Worm (Caenorhabditis elegans) whole organism, late embryonic: Measurements from ENCODE around the gene clec-145.

ENCODE experiments used
- C08G9.2 ChIP-seq: sonication (generic microtip); optimal IDR thresholded peaks from 2 replicates; lab custom pipeline; 2016; ENCODE audit warnings: mild to moderate bottlenecking, missing genetic modification characterization, moderate library complexity, missing compliant biosample characterization
- K02D7.2 ChIP-seq: sonication (generic microtip); optimal IDR thresholded peaks from 2 replicates; lab custom pipeline; 2017; ENCODE audit warnings: mild to moderate bottlenecking, missing genetic modification characterization, missing compliant biosample characterization
- K09A11.1 ChIP-seq: sonication (generic microtip); optimal IDR thresholded peaks from 2 replicates; lab custom pipeline; 2017; ENCODE audit warnings: antibody characterized with exemption, mild to moderate bottlenecking, missing genetic modification characterization, missing compliant biosample characterization; ENCODE audit not compliant: insufficient read depth
- ahr-1 ChIP-seq: sonication (generic microtip); optimal IDR thresholded peaks from 2 replicates; lab custom pipeline; 2016; ENCODE audit warnings: missing genetic modification characterization, missing compliant biosample characterization
- ama-1 ChIP-seq: fragments of 150-350 bp; optimal IDR thresholded peaks from 2 replicates; lab custom pipeline; 2014
- ceh-14 ChIP-seq: sonication (generic microtip); optimal IDR thresholded peaks from 2 replicates; lab custom pipeline; 2016; ENCODE audit warnings: missing genotype, missing genetic modification characterization, missing compliant biosample characterization
- ceh-19 ChIP-seq: fragments of 200-800 bp; sonication (Bioruptor generic); optimal IDR thresholded peaks from 2 replicates; lab custom pipeline; 2018; ENCODE audit warnings: mild to moderate bottlenecking, missing genetic modification characterization, missing compliant biosample characterization
- ceh-2 ChIP-seq: sonication (generic microtip); optimal IDR thresholded peaks from 2 replicates; lab custom pipeline; 2016; ENCODE audit warnings: missing genotype, missing genetic modification characterization, missing compliant biosample characterization
- ceh-31 ChIP-seq: sonication (generic microtip); optimal IDR thresholded peaks from 2 replicates; lab custom pipeline; 2016; ENCODE audit warnings: missing genetic modification characterization, missing compliant biosample characterization
- ceh-34 ChIP-seq: sonication (generic microtip); optimal IDR thresholded peaks from 2 replicates; lab custom pipeline; 2016; ENCODE audit warnings: mild to moderate bottlenecking, missing genetic modification characterization, missing compliant biosample characterization
- ceh-45 ChIP-seq: fragments of 200-800 bp; sonication (Bioruptor generic); IDR thresholded peaks from 2 replicates; pipeline ENCODE4 v1.3.6; 2022; ENCODE audit warnings: missing genetic modification reagents, missing genetic modification characterization, missing compliant biosample characterization
- ceh-48 ChIP-seq: sonication (generic microtip); optimal IDR thresholded peaks from 2 replicates; lab custom pipeline; 2016; ENCODE audit warnings: missing genetic modification characterization, inconsistent platforms, missing compliant biosample characterization
- ceh-9 ChIP-seq: sonication (generic microtip); optimal IDR thresholded peaks from 2 replicates; lab custom pipeline; 2016; ENCODE audit warnings: mild to moderate bottlenecking, missing genetic modification characterization, inconsistent platforms, missing compliant biosample characterization
- dve-1 ChIP-seq: sonication (generic microtip); optimal IDR thresholded peaks from 2 replicates; lab custom pipeline; 2017; ENCODE audit warnings: antibody characterized with exemption, mild to moderate bottlenecking, missing genetic modification characterization, missing compliant biosample characterization
- ets-4 ChIP-seq: sonication (generic microtip); optimal IDR thresholded peaks from 2 replicates; lab custom pipeline; 2016; ENCODE audit warnings: missing genetic modification characterization, missing compliant biosample characterization
- fax-1 ChIP-seq: sonication (generic microtip); optimal IDR thresholded peaks from 2 replicates; lab custom pipeline; 2016; ENCODE audit warnings: missing genotype, missing genetic modification characterization, missing compliant biosample characterization
- hlh-30 ChIP-seq: sonication (generic microtip); optimal IDR thresholded peaks from 2 replicates; lab custom pipeline; 2017; ENCODE audit warnings: antibody characterized with exemption, missing genetic modification characterization, missing compliant biosample characterization; ENCODE audit not compliant: insufficient read depth
- hlh-6 ChIP-seq: sonication (generic microtip); optimal IDR thresholded peaks from 2 replicates; lab custom pipeline; 2016; ENCODE audit warnings: missing genotype, missing genetic modification characterization, missing compliant biosample characterization
- hlh-8 ChIP-seq: sonication (generic microtip); optimal IDR thresholded peaks from 2 replicates; lab custom pipeline; 2016; ENCODE audit warnings: missing genotype, missing genetic modification characterization, missing compliant biosample characterization
- madf-2 ChIP-seq: sonication (generic microtip); optimal IDR thresholded peaks from 2 replicates; lab custom pipeline; 2017; ENCODE audit warnings: missing genetic modification characterization, missing compliant biosample characterization
- mec-3 ChIP-seq: sonication (generic microtip); optimal IDR thresholded peaks from 2 replicates; lab custom pipeline; 2016; ENCODE audit warnings: borderline replicate concordance, missing genetic modification characterization, missing compliant biosample characterization
- odd-2 ChIP-seq: sonication (generic microtip); optimal IDR thresholded peaks from 2 replicates; lab custom pipeline; 2017; ENCODE audit warnings: antibody characterized with exemption, mild to moderate bottlenecking, missing genetic modification characterization, missing compliant biosample characterization
- pax-1 ChIP-seq: fragments of 150-350 bp; optimal IDR thresholded peaks from 2 replicates; lab custom pipeline; 2014; ENCODE audit warnings: missing biosample characterization, missing genetic modification characterization
- pha-2 ChIP-seq: sonication (generic microtip); optimal IDR thresholded peaks from 2 replicates; lab custom pipeline; 2017; ENCODE audit warnings: mild to moderate bottlenecking, missing genetic modification characterization, missing compliant biosample characterization
- pha-4 ChIP-seq: fragments of 150-350 bp; optimal IDR thresholded peaks from 2 replicates; lab custom pipeline; 2018; ENCODE audit warnings: missing biosample characterization, missing genetic modification reagents, missing genetic modification characterization
- rnt-1 ChIP-seq: sonication (generic microtip); optimal IDR thresholded peaks from 2 replicates; lab custom pipeline; 2016; ENCODE audit warnings: missing genetic modification characterization, missing compliant biosample characterization
- sdc-2 ChIP-seq: sonication (generic microtip); optimal IDR thresholded peaks from 2 replicates; lab custom pipeline; 2016; ENCODE audit warnings: missing genotype, missing genetic modification characterization, missing compliant biosample characterization
- sox-2 ChIP-seq: fragments of 200-800 bp; sonication (Bioruptor generic); IDR thresholded peaks from 2 replicates; pipeline ENCODE4 v1.3.6; 2022; ENCODE audit warnings: missing genetic modification reagents, missing genetic modification characterization, missing compliant biosample characterization
- syd-9 ChIP-seq: sonication (generic microtip); optimal IDR thresholded peaks from 2 replicates; lab custom pipeline; 2016; ENCODE audit warnings: mild to moderate bottlenecking, missing genetic modification characterization, moderate library complexity, missing compliant biosample characterization
- tbx-2 ChIP-seq: sonication (generic microtip); optimal IDR thresholded peaks from 2 replicates; lab custom pipeline; 2016; ENCODE audit warnings: missing genetic modification characterization, missing compliant biosample characterization
- unc-3 ChIP-seq, 2 experiments: fragments of 200-800 bp in 1 of 2; sonication (Bioruptor generic) in 1 of 2; sonication (generic microtip) in 1 of 2; conservative IDR thresholded peaks in 1 of 2; optimal IDR thresholded peaks in 1 of 2; 2 replicates each; pipeline versions ENCODE4 v1.3.6 to Lab custom; 2016 to 2022; ENCODE audit warnings: missing compliant biosample characterization in 2 of 2, missing genetic modification characterization in 2 of 2, missing genetic modification reagents in 1 of 2
- unc-42 ChIP-seq: sonication (generic microtip); optimal IDR thresholded peaks from 2 replicates; lab custom pipeline; 2016; ENCODE audit warnings: missing genotype, missing genetic modification characterization, missing compliant biosample characterization
- unc-55 ChIP-seq: sonication (generic microtip); optimal IDR thresholded peaks from 2 replicates; lab custom pipeline; 2017; ENCODE audit warnings: missing biosample characterization, missing genetic modification reagents, missing genetic modification characterization
- unc-86 ChIP-seq: sonication (generic microtip); optimal IDR thresholded peaks from 2 replicates; lab custom pipeline; 2016; ENCODE audit warnings: missing genetic modification characterization, missing compliant biosample characterization
- zip-5 ChIP-seq: sonication (generic microtip); optimal IDR thresholded peaks from 2 replicates; lab custom pipeline; 2016; ENCODE audit warnings: missing genetic modification characterization, missing compliant biosample characterization
- ztf-16 ChIP-seq: sonication (generic microtip); optimal IDR thresholded peaks from 2 replicates; lab custom pipeline; 2017; ENCODE audit warnings: missing genetic modification characterization, missing compliant biosample characterization

clec-145 gene

ce11 chrII:13627001-13627400 lies 36.6 kb upstream of the clec-145 start, which contains the start of gene gst-19:
Gene gst-19, minus strand, starts transcription at chrII:13627145.
- TF ChIP-seq ztf-16 (tag; lab: Kevin White, UChicago) (no peak), dve-1 (tag; lab: Kevin White, UChicago) (no peak), hlh-8 (tag; lab: Kevin White, UChicago) (no peak), ahr-1 (tag; lab: Kevin White, UChicago) (no peak), syd-9 (tag; lab: Kevin White, UChicago) (no peak), tbx-2 (tag; lab: Kevin White, UChicago) (no peak), ceh-31 (no peak), ama-1 (no peak), ceh-9 (tag; lab: Kevin White, UChicago) (no peak), ceh-34 (no peak)

DNA sequence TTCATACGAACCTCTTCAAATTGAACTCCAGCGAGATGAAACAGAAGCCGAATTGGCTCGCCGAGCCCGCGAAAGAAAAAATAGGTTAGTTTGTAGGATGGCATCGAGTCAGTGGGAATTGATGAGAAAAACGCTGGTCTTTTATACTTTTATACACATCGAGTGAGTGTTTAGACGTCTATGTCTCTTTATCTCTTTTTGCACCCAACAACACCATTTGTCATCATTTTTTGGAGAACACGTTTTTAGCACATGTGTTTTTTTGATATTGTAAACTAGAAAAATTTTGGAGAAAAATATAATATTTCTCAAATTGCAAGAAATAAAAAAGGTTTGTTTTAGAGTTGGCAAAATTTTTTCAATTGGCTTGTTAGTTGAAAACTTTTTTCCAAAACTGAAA lies 34.0 kb upstream of the clec-145 start, which contains the start of gene gst-16:
Gene gst-16, minus strand, starts transcription at position 111 of the 400 bp plus-strand sequence.
- no peak for TF ChIP-seq K02D7.2
- TF ChIP-seq sox-2 (GFP tag; lab: Robert Waterston, UW): no peak
- TF ChIP-seq ceh-19: no peak
- TF ChIP-seq ceh-31: no peak
- no peak for TF ChIP-seq ceh-14 (tag; lab: Kevin White, UChicago)
- TF ChIP-seq tbx-2 (tag; lab: Kevin White, UChicago): no peak
- no peak for TF ChIP-seq unc-42 (tag; lab: Kevin White, UChicago)
- TF ChIP-seq mec-3 (tag; lab: Kevin White, UChicago): no peak
- no peak for TF ChIP-seq fax-1 (tag; lab: Kevin White, UChicago)

ce11 chrII:13617808-13618207 lies 27.4 kb upstream of the clec-145 start, which contains the start of gene gst-12:
Gene gst-12, minus strand, starts transcription at chrII:13618061.
- no peak for TF ChIP-seq hlh-30
- no peak for TF ChIP-seq ceh-48 (tag; lab: Kevin White, UChicago)
- TF ChIP-seq tbx-2 (tag; lab: Kevin White, UChicago): no peak
- TF ChIP-seq sdc-2: no peak
- no peak for TF ChIP-seq K09A11.1 (tag; lab: Kevin White, UChicago)
- TF ChIP-seq unc-3 (GFP tag; conservative IDR thresholded peaks at IDR 0.05; lab: Robert Waterston, UW): no peak
- no peak for TF ChIP-seq unc-3 (tag; optimal IDR thresholded peaks at IDR 0.05; lab: Kevin White, UChicago)
- TF ChIP-seq rnt-1: no peak
- no peak for TF ChIP-seq pha-4 (tag; lab: Kevin White, UChicago)
- no peak for TF ChIP-seq ceh-2 (tag; lab: Kevin White, UChicago)
- no peak for TF ChIP-seq unc-42 (tag; lab: Kevin White, UChicago)
- no peak for TF ChIP-seq pha-2 (tag; lab: Kevin White, UChicago)
- no peak for TF ChIP-seq ets-4 (tag; lab: Kevin White, UChicago)
- TF ChIP-seq zip-5: no peak
- TF ChIP-seq unc-55 (GFP tag; lab: Kevin White, UChicago): no peak
- TF ChIP-seq madf-2 (tag; lab: Kevin White, UChicago): no peak
- no peak for TF ChIP-seq unc-86 (tag; lab: Kevin White, UChicago)
- TF ChIP-seq hlh-6 (tag; lab: Kevin White, UChicago): no peak
- TF ChIP-seq pax-1: no peak
- no peak for TF ChIP-seq dve-1 (tag; lab: Kevin White, UChicago)

DNA sequence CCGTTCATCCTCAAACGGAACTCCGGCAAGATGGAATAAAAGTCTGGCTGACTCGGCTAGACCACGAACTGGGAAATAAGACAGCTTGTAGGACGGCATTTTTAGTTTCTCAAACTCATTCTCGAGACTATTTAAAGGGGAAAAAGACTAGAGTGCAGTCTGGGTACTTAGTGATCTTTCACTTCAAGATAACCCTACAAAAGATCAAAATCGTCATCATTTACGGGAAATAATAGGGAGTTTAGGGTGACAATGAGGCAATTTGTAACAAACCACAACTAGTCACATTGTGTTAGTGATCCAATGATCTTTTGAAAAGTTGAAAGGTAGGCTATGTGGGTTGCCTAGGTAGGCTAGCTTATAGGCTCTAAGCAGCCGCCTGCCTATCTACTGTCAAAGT lies 25.6 kb upstream of the clec-145 start, which contains the start of gene gst-14:
Gene gst-14, minus strand, starts transcription at position 101 of the 400 bp plus-strand sequence.
- TF ChIP-seq C08G9.2 (tag; lab: Kevin White, UChicago): no peak
- TF ChIP-seq ceh-45 (GFP tag; lab: Robert Waterston, UW): no peak
- no peak for TF ChIP-seq ceh-2 (tag; lab: Kevin White, UChicago)
- TF ChIP-seq odd-2: no peak
